Worm (Caenorhabditis elegans): Measurements from ENCODE around the gene cyn-10.

DNA sequence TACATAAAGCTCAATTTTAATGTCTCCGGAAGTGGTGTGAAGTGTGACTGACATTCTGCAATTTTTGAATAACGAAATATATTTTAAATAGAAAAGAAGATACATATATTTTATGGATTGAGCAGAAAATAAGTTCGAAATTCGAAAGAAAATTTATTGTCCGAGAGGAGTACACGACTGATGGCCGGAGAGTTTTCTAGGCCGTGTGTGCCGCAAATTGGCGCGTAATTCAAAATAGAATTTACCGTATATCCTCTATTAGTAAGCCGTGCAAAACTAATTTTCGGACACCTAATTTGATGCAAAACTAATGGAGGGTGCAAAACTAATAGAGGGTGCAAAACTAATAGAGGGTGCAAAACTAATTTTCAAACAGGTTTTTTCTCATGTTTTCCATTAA is at the start of gene cyn-10:
- TF ChIP-seq lin-29 (GFP tag; IDR thresholded peaks at IDR 0.05): no peak
- TF ChIP-seq ama-1 (optimal IDR thresholded peaks at IDR 0.05): no peak
